Fruit fly (Drosophila melanogaster): Measurements from ENCODE around the gene Atg101.

- TF ChIP-seq CG7357 (GFP tag; IDR thresholded peaks at IDR 0.05) (no peak), Hmr (GFP tag; optimal IDR thresholded peaks at IDR 0.05) (no peak), Lpt (GFP tag; optimal IDR thresholded peaks at IDR 0.05) (no peak), CG1024 (GFP tag; IDR thresholded peaks at IDR 0.05) (no peak), dpn (GFP tag; optimal IDR thresholded peaks at IDR 0.05) (no peak), BtbVII (GFP tag; optimal IDR thresholded peaks at IDR 0.05) (no peak), CG7987 (GFP tag; optimal IDR thresholded peaks at IDR 0.05) (no peak), gfzf (GFP tag; optimal IDR thresholded peaks at IDR 0.05) (no peak), CG4854 (GFP tag; optimal IDR thresholded peaks at IDR 0.05) (no peak), CG12104 (GFP tag; optimal IDR thresholded peaks at IDR 0.05) (no peak)
Measured at dm6 chrX:18773817-18774216, 17.7 kb upstream of the Atg101 start, which contains the start of gene CCKLR-17D3.
